Worm (Caenorhabditis elegans) whole organism, mixed stage, embryonic: ENCODE measurements around the gene dph-5.

Experiments used
- bed-3 ChIP-seq: fragments of 200-800 bp; sonication (Bioruptor generic); optimal IDR thresholded peaks from 3 replicates; lab custom pipeline; 2018; ENCODE audit warnings: mild to moderate bottlenecking, missing genetic modification characterization, moderate library complexity, missing compliant biosample characterization
- ces-1 ChIP-seq: fragments of 150-350 bp; optimal IDR thresholded peaks from 2 replicates; lab custom pipeline; 2014; ENCODE audit warnings: missing biosample characterization, missing genetic modification reagents, missing genetic modification characterization
- cnd-1 ChIP-seq: fragments of 200-800 bp; sonication (Bioruptor generic); optimal IDR thresholded peaks from 2 replicates; lab custom pipeline; 2018; ENCODE audit warnings: mild to moderate bottlenecking, missing genetic modification characterization, missing compliant biosample characterization
- drap-1 ChIP-seq: fragments of 200-800 bp; sonication (Bioruptor generic); optimal IDR thresholded peaks from 3 replicates; lab custom pipeline; 2018; ENCODE audit warnings: mild to moderate bottlenecking, missing genetic modification characterization, missing compliant biosample characterization
- mep-1 ChIP-seq: fragments of 150-350 bp; optimal IDR thresholded peaks from 2 replicates; lab custom pipeline; 2017; ENCODE audit warnings: missing biosample characterization, missing genetic modification reagents, missing genetic modification characterization, inconsistent platforms
- nhr-2 ChIP-seq: fragments of 150-350 bp; optimal IDR thresholded peaks from 2 replicates; lab custom pipeline; 2014; ENCODE audit warnings: missing biosample characterization, missing genetic modification characterization
- nhr-237 ChIP-seq: fragments of 150-350 bp; optimal IDR thresholded peaks from 2 replicates; lab custom pipeline; 2014; ENCODE audit warnings: missing biosample characterization, missing genetic modification characterization
- nhr-76 ChIP-seq: sonication (generic microtip); optimal IDR thresholded peaks from 2 replicates; lab custom pipeline; 2017; ENCODE audit warnings: missing biosample characterization, missing genetic modification characterization
- snpc-4 ChIP-seq: fragments of 150-350 bp; optimal IDR thresholded peaks from 2 replicates; lab custom pipeline; 2014; ENCODE audit warnings: missing biosample characterization, missing genetic modification characterization
- unc-39 ChIP-seq: fragments of 150-350 bp; optimal IDR thresholded peaks from 2 replicates; lab custom pipeline; 2014; ENCODE audit warnings: missing biosample characterization, missing genetic modification characterization
- unc-62 ChIP-seq: fragments of 150-350 bp; optimal IDR thresholded peaks from 2 replicates; lab custom pipeline; 2014; ENCODE audit warnings: missing biosample characterization, missing genetic modification reagents, missing genetic modification characterization

- no peak for TF ChIP-seq snpc-4 (tag; lab: Kevin White, UChicago)
- TF ChIP-seq ces-1 (GFP tag; lab: Kevin White, UChicago): no peak
- no peak for TF ChIP-seq drap-1
- no peak for TF ChIP-seq mep-1
- TF ChIP-seq unc-62: no peak
- TF ChIP-seq nhr-76 (tag; lab: Kevin White, UChicago): no peak
- no peak for TF ChIP-seq nhr-2
- TF ChIP-seq bed-3 (GFP tag; lab: Kevin White, UChicago): no peak
- no peak for TF ChIP-seq nhr-237 (tag; lab: Kevin White, UChicago)
- TF ChIP-seq unc-39 (tag; lab: Kevin White, UChicago): no peak
- no peak for TF ChIP-seq cnd-1 (tag; lab: Kevin White, UChicago)
These were observed 48.9 kb upstream of the dph-5 start, which contains the start of gene raga-1 for ce11 chrII:11301059-11301458.
